Worm (Caenorhabditis elegans) whole organism, mixed stage, embryonic: ENCODE data around the gene slc-17.7.

ENCODE experiments used
- blmp-1 ChIP-seq: fragments of 150-350 bp; optimal IDR thresholded peaks from 2 replicates; lab custom pipeline; 2014; ENCODE audit warnings: missing biosample characterization, missing genetic modification characterization
- ceh-43 ChIP-seq: fragments of 200-800 bp; sonication (Bioruptor generic); optimal IDR thresholded peaks from 2 replicates; lab custom pipeline; 2018; ENCODE audit warnings: mild to moderate bottlenecking, missing genetic modification characterization, moderate library complexity, missing compliant biosample characterization
- drap-1 ChIP-seq: fragments of 200-800 bp; sonication (Bioruptor generic); optimal IDR thresholded peaks from 3 replicates; lab custom pipeline; 2018; ENCODE audit warnings: mild to moderate bottlenecking, missing genetic modification characterization, missing compliant biosample characterization
- lsy-2 ChIP-seq: fragments of 150-350 bp; optimal IDR thresholded peaks from 2 replicates; lab custom pipeline; 2014; ENCODE audit warnings: missing biosample characterization, missing genetic modification characterization
- nhr-2 ChIP-seq: fragments of 150-350 bp; optimal IDR thresholded peaks from 2 replicates; lab custom pipeline; 2014; ENCODE audit warnings: missing biosample characterization, missing genetic modification characterization
- pha-4 ChIP-seq: fragments of 150-350 bp; optimal IDR thresholded peaks from 2 replicates; lab custom pipeline; 2018; ENCODE audit warnings: missing biosample characterization, missing genetic modification reagents, missing genetic modification characterization
- snpc-4 ChIP-seq: fragments of 150-350 bp; optimal IDR thresholded peaks from 2 replicates; lab custom pipeline; 2014; ENCODE audit warnings: missing biosample characterization, missing genetic modification characterization
- unc-39 ChIP-seq: fragments of 150-350 bp; optimal IDR thresholded peaks from 2 replicates; lab custom pipeline; 2014; ENCODE audit warnings: missing biosample characterization, missing genetic modification characterization

DNA sequence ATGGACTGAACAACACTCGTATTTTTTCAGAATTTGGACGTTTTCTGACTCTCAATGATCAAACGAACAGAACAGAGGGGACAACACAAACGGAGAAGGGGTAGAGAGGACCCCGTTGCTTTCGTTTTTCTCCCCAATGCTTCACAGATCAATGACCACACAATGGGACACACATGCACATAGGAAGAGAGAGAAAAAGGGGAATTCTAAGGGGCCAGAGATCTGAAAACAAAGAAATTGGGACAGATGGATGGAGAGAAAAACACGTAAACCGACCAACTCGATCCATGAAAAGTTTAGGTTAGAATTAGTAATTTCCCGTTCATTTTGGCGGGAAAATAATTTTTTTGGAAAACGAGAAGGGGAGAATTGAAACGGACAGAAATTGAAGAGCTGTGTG, 4.1 kb upstream of the slc-17.7 start:
- TF ChIP-seq drap-1 (GFP tag; lab: Kevin White, UChicago) = no peak
- TF ChIP-seq ceh-43 (GFP tag; lab: Kevin White, UChicago) = no peak
- TF ChIP-seq snpc-4 (tag; lab: Kevin White, UChicago) = no peak
- TF ChIP-seq unc-39 (tag; lab: Kevin White, UChicago) = no peak
- TF ChIP-seq nhr-2 = no peak
- no peak for TF ChIP-seq lsy-2 (tag; lab: Kevin White, UChicago)
- TF ChIP-seq pha-4 (tag; lab: Kevin White, UChicago) = no peak
- no peak for TF ChIP-seq blmp-1 (tag; lab: Kevin White, UChicago)
